Fruit fly (Drosophila melanogaster): ENCODE data around the gene Drsl6.
A peak's percentile ranks its signal among the peaks of the same experiment; 100 is the strongest.

The Drsl6 gene

DNA sequence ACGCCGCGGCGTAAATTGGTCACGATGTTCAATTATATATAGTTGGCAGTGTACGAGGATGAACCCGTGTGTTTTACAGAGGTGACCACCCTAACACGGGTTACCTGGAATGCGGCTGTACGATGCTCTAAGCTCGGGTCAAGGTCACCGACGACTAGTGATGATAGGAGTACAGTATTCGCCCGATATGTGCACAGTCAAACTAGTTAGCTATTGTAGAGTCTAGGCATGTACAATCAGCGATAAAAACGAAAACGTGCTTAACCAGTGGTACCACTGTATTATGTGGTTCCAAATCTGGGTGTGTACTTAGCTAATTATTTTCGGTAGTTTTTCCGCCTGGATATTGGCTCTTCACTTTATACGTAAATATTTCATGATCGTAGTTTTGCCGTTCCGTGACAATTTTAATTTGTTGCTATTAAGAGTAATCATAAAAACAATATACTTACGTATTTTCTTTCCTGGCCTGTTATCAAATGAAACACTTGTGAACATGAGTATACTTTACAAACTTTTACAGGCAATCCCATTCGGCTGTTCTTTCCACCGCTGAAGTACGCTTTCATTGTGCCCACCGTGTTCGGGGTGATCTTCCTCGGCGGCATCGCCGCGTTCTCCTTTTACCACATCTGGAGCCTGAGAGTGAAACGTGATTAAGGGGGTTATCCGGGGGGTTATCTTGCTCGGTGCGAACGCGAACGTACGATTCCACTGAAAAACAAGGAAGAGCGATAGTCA lies 16.1 kb downstream of the Drsl6 start (continued):
- TF ChIP-seq Atf-2 (GFP tag; optimal IDR thresholded peaks at IDR 0.05) (no peak), CG6765 (GFP tag; optimal IDR thresholded peaks at IDR 0.05) (peak; percentile 15), CG32772 (GFP tag; IDR thresholded peaks at IDR 0.05) (peak; percentile 35; the same call in 1 of the 2 replicates), Elba2 (GFP tag; optimal IDR thresholded peaks at IDR 0.05) (no peak), CG8478 (optimal IDR thresholded peaks at IDR 0.05) (no peak), Xrp1 (GFP tag; IDR thresholded peaks at IDR 0.05) (no peak), dmrt11E (tag; optimal IDR thresholded peaks at IDR 0.05) (no peak), ken (GFP tag; IDR thresholded peaks at IDR 0.05) (no peak), luna (GFP tag; optimal IDR thresholded peaks at IDR 0.05) (peak; percentile 21), prd (optimal IDR thresholded peaks at IDR 0.05) (no peak), prd (GFP tag; IDR thresholded peaks at IDR 0.05) (peak; percentile 34; the same call in 1 of the 3 replicates), CG2889 (GFP tag; IDR thresholded peaks at IDR 0.05) (no peak), CG8359 (GFP tag; optimal IDR thresholded peaks at IDR 0.05; ENCODE audit: borderline replicate concordance) (no peak), Dad (GFP tag; optimal IDR thresholded peaks at IDR 0.05) (no peak), CG10959 (GFP tag; IDR thresholded peaks at IDR 0.05) (no peak), CoRest (tag; optimal IDR thresholded peaks at IDR 0.05) (peak; percentile 14), fd3F (GFP tag; optimal IDR thresholded peaks at IDR 0.05) (no peak), CG17186 (GFP tag; optimal IDR thresholded peaks at IDR 0.05) (no peak), gcm (GFP tag; optimal IDR thresholded peaks at IDR 0.05) (no peak), CG10267 (tag; optimal IDR thresholded peaks at IDR 0.05) (no peak), phol (tag; optimal IDR thresholded peaks at IDR 0.05) (no peak), CG8388 (GFP tag; optimal IDR thresholded peaks at IDR 0.05) (peak; percentile 69), CG17385 (GFP tag; optimal IDR thresholded peaks at IDR 0.05) (peak; percentile 38), eyg (GFP tag; optimal IDR thresholded peaks at IDR 0.05) (no peak), Mrtf (GFP tag; IDR thresholded peaks at IDR 0.05) (no peak), CG11723 (GFP tag; optimal IDR thresholded peaks at IDR 0.05) (no peak), trh (GFP tag; optimal IDR thresholded peaks at IDR 0.05) (no peak), CG11504 (tag; optimal IDR thresholded peaks at IDR 0.05) (no peak), CG4820 (GFP tag; optimal IDR thresholded peaks at IDR 0.05) (peak; percentile 2), Lpt (GFP tag; optimal IDR thresholded peaks at IDR 0.05) (no peak), CG10979 (tag; optimal IDR thresholded peaks at IDR 0.05) (peak; percentile 6), NC2β (GFP tag; optimal IDR thresholded peaks at IDR 0.05) (no peak), NK7.1 (GFP tag; optimal IDR thresholded peaks at IDR 0.05) (no peak), fd64A (GFP tag; optimal IDR thresholded peaks at IDR 0.05) (no peak), ci (GFP tag; IDR thresholded peaks at IDR 0.05) (no peak), CG17912 (GFP tag; optimal IDR thresholded peaks at IDR 0.05) (no peak), cwo (GFP tag; optimal IDR thresholded peaks at IDR 0.05) (peak; percentile 58), CG7357 (GFP tag; IDR thresholded peaks at IDR 0.05) (0 out of 3 replicates have a peak, but pooled peaks have one; percentile 6), CG12299 (tag; optimal IDR thresholded peaks at IDR 0.05) (no peak), CG12391 (tag; optimal IDR thresholded peaks at IDR 0.05) (no peak), CG11695 (GFP tag; IDR thresholded peaks at IDR 0.05) (no peak), sisA (GFP tag; IDR thresholded peaks at IDR 0.05) (0 out of 2 replicates have a peak, but pooled peaks have one; percentile 18), CG9437 (GFP tag; optimal IDR thresholded peaks at IDR 0.05) (no peak), Nf-YA (GFP tag; IDR thresholded peaks at IDR 0.05) (no peak), CG14050 (GFP tag; IDR thresholded peaks at IDR 0.05) (no peak), Rx (GFP tag; IDR thresholded peaks at IDR 0.05) (no peak), z (GFP tag; IDR thresholded peaks at IDR 0.05) (no peak), Dbx (GFP tag; IDR thresholded peaks at IDR 0.05) (no peak), CG3995 (GFP tag; optimal IDR thresholded peaks at IDR 0.05) (no peak), CG2712 (tag; optimal IDR thresholded peaks at IDR 0.05) (no peak), YL-1 (GFP tag; optimal IDR thresholded peaks at IDR 0.05) (no peak)

All from whole organism, embryonic.